Fruit fly (Drosophila melanogaster) whole organism: ENCODE results near the gene Lam.

Experiments
- CG8478 ChIP-seq: fragments of >200 bp; optimal IDR thresholded peaks from 2 replicates; lab custom pipeline; 2018; ENCODE audit warnings: inconsistent platforms
- Dll ChIP-seq: fragments of >200 bp; optimal IDR thresholded peaks from 2 replicates; lab custom pipeline; 2017
- EcR ChIP-seq, 2 experiments: fragments of >200 bp; optimal IDR thresholded peaks; 2 replicates each; lab custom pipeline; 2017; ENCODE audit warnings: missing biosample characterization in 2 of 2, missing genetic modification characterization in 2 of 2, missing genetic modification reagents in 2 of 2
- pan ChIP-seq: fragments of >200 bp; optimal IDR thresholded peaks from 2 replicates; lab custom pipeline; 2017
- psq ChIP-seq: fragments of >200 bp; optimal IDR thresholded peaks from 2 replicates; lab custom pipeline; 2017
- usp ChIP-seq: fragments of >200 bp; optimal IDR thresholded peaks from 2 replicates; lab custom pipeline; 2017; ENCODE audit warnings: missing biosample characterization, missing genetic modification characterization, mixed read lengths

The Lam gene

dm6 chr2L:5539034-5539433 is 3.2 kb upstream of the Lam start, which contains the start of gene CG14015:
Gene CG14015 (minus strand): TSS chr2L:5539196.
- TF ChIP-seq CG8478 (lab: Kevin White, UChicago) (no peak), Dll (lab: Kevin White, UChicago) (no peak), usp (GFP tag; lab: Kevin White, UChicago) (no peak), EcR (GFP tag; optimal IDR thresholded peaks at IDR 0.05; lab: Kevin White, UChicago) (no peak), psq (lab: Kevin White, UChicago) (no peak), pan (no peak)

- TF ChIP-seq CG8478 (lab: Kevin White, UChicago) (no peak), pan (no peak), usp (GFP tag; lab: Kevin White, UChicago) (no peak), EcR (GFP tag; optimal IDR thresholded peaks at IDR 0.05; lab: Kevin White, UChicago) (no peak), Dll (lab: Kevin White, UChicago) (no peak), psq (lab: Kevin White, UChicago) (no peak)
Measured at dm6 chr2L:5542944-5543515, 750 bp downstream of the Lam start.

dm6 chr2L:5546207-5546517 is 3.9 kb downstream of the Lam start:
- TF ChIP-seq EcR (GFP tag; optimal IDR thresholded peaks at IDR 0.05; lab: Kevin White, UChicago) (no peak), Dll (lab: Kevin White, UChicago) (no peak), CG8478 (lab: Kevin White, UChicago) (no peak), usp (GFP tag; lab: Kevin White, UChicago) (no peak), psq (lab: Kevin White, UChicago) (no peak), pan (no peak)

dm6 chr2L:5546518-5547287 is 4.4 kb downstream of the Lam start, which contains the start of gene Oscillin:
Gene Oscillin (plus strand): TSS chr2L:5547086.
- TF ChIP-seq EcR (GFP tag; optimal IDR thresholded peaks at IDR 0.05; lab: Kevin White, UChicago) (no peak), CG8478 (lab: Kevin White, UChicago) (no peak), pan (no peak), Dll (lab: Kevin White, UChicago) (no peak), psq (lab: Kevin White, UChicago) (no peak), usp (GFP tag; lab: Kevin White, UChicago) (no peak)

- TF ChIP-seq pan (no peak), psq (lab: Kevin White, UChicago) (no peak), Dll (lab: Kevin White, UChicago) (no peak), EcR (GFP tag; optimal IDR thresholded peaks at IDR 0.05; lab: Kevin White, UChicago) (no peak), usp (GFP tag; lab: Kevin White, UChicago) (no peak), CG8478 (lab: Kevin White, UChicago) (no peak)
Measured at dm6 chr2L:5547288-5547777, 5.1 kb downstream of the Lam start.

dm6 chr2L:5550735-5551134 is 8.5 kb downstream of the Lam start, which contains the start of gene CG14014:
Gene CG14014 (minus strand): TSS chr2L:5550835.
- TF ChIP-seq usp (GFP tag; lab: Kevin White, UChicago), result no peak
- TF ChIP-seq EcR (GFP tag; optimal IDR thresholded peaks at IDR 0.05; lab: Kevin White, UChicago), result no peak
- TF ChIP-seq pan, result no peak
- no peak for TF ChIP-seq Dll (lab: Kevin White, UChicago)
- no peak for TF ChIP-seq psq (lab: Kevin White, UChicago)

- no peak for TF ChIP-seq EcR (GFP tag; optimal IDR thresholded peaks at IDR 0.05; lab: Kevin White, UChicago)
- no peak for TF ChIP-seq CG8478 (lab: Kevin White, UChicago)
- no peak for TF ChIP-seq psq (lab: Kevin White, UChicago)
- TF ChIP-seq pan, result no peak
- TF ChIP-seq Dll (lab: Kevin White, UChicago), result no peak
- TF ChIP-seq usp (GFP tag; lab: Kevin White, UChicago), result no peak
Measured at dm6 chr2L:5551538-5551937, 9.3 kb downstream of the Lam start, which contains the start of gene CG18269. Gene CG18269 (plus strand): TSS chr2L:5551838.

- TF ChIP-seq CG8478 (lab: Kevin White, UChicago), result no peak
- TF ChIP-seq pan, result no peak
- no peak for TF ChIP-seq usp (GFP tag; lab: Kevin White, UChicago)
- no peak for TF ChIP-seq psq (lab: Kevin White, UChicago)
- TF ChIP-seq Dll (lab: Kevin White, UChicago), result no peak
- TF ChIP-seq EcR (GFP tag; optimal IDR thresholded peaks at IDR 0.05; lab: Kevin White, UChicago), result no peak
Measured at dm6 chr2L:5553750-5554149, 11.5 kb downstream of the Lam start, which contains the start of the genes CG14013 and CG14017. Gene CG14013 (minus strand): TSS chr2L:5553850. Gene CG14017 (plus strand): TSS chr2L:5553897.

- TF ChIP-seq pan (no peak), CG8478 (lab: Kevin White, UChicago) (no peak), psq (lab: Kevin White, UChicago) (no peak), Dll (lab: Kevin White, UChicago) (no peak), usp (GFP tag; lab: Kevin White, UChicago) (no peak), EcR (GFP tag; optimal IDR thresholded peaks at IDR 0.05; lab: Kevin White, UChicago) (no peak)
Measured at dm6 chr2L:5554818-5555217, 12.5 kb downstream of the Lam start, which contains the start of gene GluRIIA. Gene GluRIIA (plus strand): TSS chr2L:5555072.

- TF ChIP-seq Dll (lab: Kevin White, UChicago), result no peak
- no peak for TF ChIP-seq CG8478 (lab: Kevin White, UChicago)
- TF ChIP-seq psq (lab: Kevin White, UChicago), result no peak
- TF ChIP-seq EcR (GFP tag; optimal IDR thresholded peaks at IDR 0.05; lab: Kevin White, UChicago), result no peak
- no peak for TF ChIP-seq pan
- no peak for TF ChIP-seq usp (GFP tag; lab: Kevin White, UChicago)
Measured at dm6 chr2L:5558809-5559392, 16.6 kb downstream of the Lam start, which contains the start of gene GluRIIB. Gene GluRIIB (plus strand): TSS chr2L:5559342.

- TF ChIP-seq psq (lab: Kevin White, UChicago) (no peak), usp (GFP tag; lab: Kevin White, UChicago) (no peak), Dll (lab: Kevin White, UChicago) (no peak), EcR (GFP tag; optimal IDR thresholded peaks at IDR 0.05; lab: Kevin White, UChicago) (no peak), pan (no peak), CG8478 (lab: Kevin White, UChicago) (no peak)
Measured at dm6 chr2L:5567103-5567502, 24.8 kb downstream of the Lam start.
